Worm (Caenorhabditis elegans) whole organism, early embryonic: Measurements from ENCODE around the gene H10E21.4.

Source experiments
- B0310.2 ChIP-seq: sonication (generic microtip); optimal IDR thresholded peaks from 2 replicates; lab custom pipeline; 2016; ENCODE audit warnings: mild to moderate bottlenecking, missing genetic modification characterization, missing compliant biosample characterization
- F13C5.2 ChIP-seq: sonication (generic microtip); optimal IDR thresholded peaks from 2 replicates; lab custom pipeline; 2017; ENCODE audit warnings: mild to moderate bottlenecking, missing genetic modification characterization, inconsistent platforms, missing compliant biosample characterization
- aly-1 ChIP-seq: sonication (generic microtip); optimal IDR thresholded peaks from 2 replicates; lab custom pipeline; 2016; ENCODE audit warnings: missing genetic modification characterization, missing compliant biosample characterization
- ama-1 ChIP-seq: fragments of 150-350 bp; optimal IDR thresholded peaks from 2 replicates; lab custom pipeline; 2014
- ceh-13 ChIP-seq: fragments of 200-800 bp; sonication (Bioruptor generic); optimal IDR thresholded peaks from 2 replicates; lab custom pipeline; 2018; ENCODE audit warnings: mild to moderate bottlenecking, missing genetic modification characterization, missing compliant biosample characterization
- ceh-36 ChIP-seq: sonication (generic microtip); optimal IDR thresholded peaks from 2 replicates; lab custom pipeline; 2016; ENCODE audit warnings: missing genetic modification characterization, inconsistent platforms, missing compliant biosample characterization
- ets-7 ChIP-seq: sonication (generic microtip); optimal IDR thresholded peaks from 2 replicates; lab custom pipeline; 2016; ENCODE audit warnings: missing genotype, missing genetic modification characterization, missing compliant biosample characterization
- flt-1 ChIP-seq: fragments of 200-800 bp; sonication (Bioruptor generic); IDR thresholded peaks from 2 replicates; pipeline ENCODE4 v1.3.6; 2022; ENCODE audit warnings: missing genetic modification characterization, missing compliant biosample characterization
- hmbx-1 ChIP-seq: sonication (generic microtip); optimal IDR thresholded peaks from 2 replicates; lab custom pipeline; 2016; ENCODE audit warnings: mild to moderate bottlenecking, missing genetic modification characterization, missing compliant biosample characterization
- hmg-4 ChIP-seq: fragments of 200-800 bp; sonication (Bioruptor generic); optimal IDR thresholded peaks from 2 replicates; lab custom pipeline; 2018; ENCODE audit warnings: mild to moderate bottlenecking, missing genetic modification characterization, missing compliant biosample characterization
- hnd-1 ChIP-seq: sonication (generic microtip); optimal IDR thresholded peaks from 2 replicates; lab custom pipeline; 2016; ENCODE audit warnings: missing genetic modification characterization, missing compliant biosample characterization
- pes-1 ChIP-seq: fragments of 200-800 bp; sonication (Bioruptor generic); IDR thresholded peaks from 2 replicates; pipeline ENCODE4 v1.3.6; 2022; ENCODE audit warnings: missing genetic modification reagents, missing genetic modification characterization, missing compliant biosample characterization
- scrt-1 ChIP-seq: fragments of 200-800 bp; sonication (Bioruptor generic); IDR thresholded peaks from 2 replicates; pipeline ENCODE4 v1.3.6; 2022; ENCODE audit warnings: missing genetic modification characterization, missing compliant biosample characterization
- sea-1 ChIP-seq: fragments of 200-800 bp; sonication (Bioruptor generic); conservative IDR thresholded peaks from 2 replicates; pipeline ENCODE4 v1.3.6; 2022; ENCODE audit warnings: missing genetic modification characterization, missing compliant biosample characterization
- tbx-11 ChIP-seq: fragments of 200-800 bp; sonication (Bioruptor generic); IDR thresholded peaks from 2 replicates; pipeline ENCODE4 v1.3.6; 2022; ENCODE audit warnings: missing genetic modification characterization, missing compliant biosample characterization
- tbx-37 ChIP-seq: fragments of 200-800 bp; sonication (Bioruptor generic); conservative IDR thresholded peaks from 2 replicates; pipeline ENCODE4 v1.3.6; 2022; ENCODE audit warnings: missing genetic modification reagents, missing genetic modification characterization, missing compliant biosample characterization
- tra-4 ChIP-seq: sonication (generic microtip); optimal IDR thresholded peaks from 2 replicates; lab custom pipeline; 2017; ENCODE audit warnings: missing genetic modification characterization, missing compliant biosample characterization

H10E21.4 gene

DNA sequence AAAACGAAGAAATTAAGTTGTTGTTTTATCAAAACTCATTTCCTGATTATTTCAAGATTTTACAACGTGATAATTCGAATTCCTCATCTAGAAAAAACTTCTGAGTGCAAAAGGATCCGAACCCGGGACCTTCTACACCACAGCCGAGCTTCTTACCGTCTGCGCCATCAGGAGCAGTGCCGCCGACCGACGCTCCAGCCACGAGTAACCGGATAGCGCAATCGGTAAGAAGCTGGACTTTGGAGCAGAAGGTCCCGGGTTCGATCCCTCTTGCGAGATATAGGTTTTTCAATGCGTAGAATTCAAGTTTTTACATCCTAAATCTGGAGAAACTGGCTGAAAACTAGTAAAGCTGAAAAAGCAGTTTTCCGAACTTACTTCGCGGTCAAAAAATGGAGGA, 34.2 kb upstream of the H10E21.4 start:
- TF ChIP-seq sea-1 (GFP tag; lab: Robert Waterston, UW), result 0 out of 2 replicates have a peak, but pooled peaks have one; percentile 5
- TF ChIP-seq tbx-11, result no peak

DNA sequence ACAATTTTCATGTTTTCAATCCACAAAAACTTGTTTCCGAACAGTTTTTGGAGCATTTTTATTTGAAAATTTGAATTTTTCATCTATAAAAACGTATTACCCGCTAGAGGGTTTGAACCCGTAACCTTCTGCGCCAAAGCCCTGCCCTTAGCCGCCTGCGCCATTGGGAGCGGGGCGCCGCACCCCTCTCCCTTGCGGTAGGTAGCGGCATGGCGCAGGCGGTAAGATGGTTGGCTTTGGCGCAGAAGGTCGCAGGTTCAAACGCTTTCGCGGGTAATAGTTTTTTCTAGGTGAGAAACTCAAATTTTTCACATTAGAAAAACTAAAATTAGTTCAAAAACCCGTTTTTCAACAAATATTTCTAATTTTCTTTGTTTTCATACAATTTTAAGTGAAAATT, 32.1 kb upstream of the H10E21.4 start:
- peak; percentile 26; the same call in 1 of the 2 replicates for TF ChIP-seq pes-1 (GFP tag; lab: Robert Waterston, UW)
- no peak for TF ChIP-seq hnd-1

ce11 chrIII:50418-50817, 30.9 kb upstream of the H10E21.4 start:
- TF ChIP-seq pes-1 (GFP tag; lab: Robert Waterston, UW) (no peak), scrt-1 (GFP tag; lab: Robert Waterston, UW) (no peak), flt-1 (GFP tag; lab: Robert Waterston, UW) (no peak), ets-7 (no peak), hnd-1 (no peak), ama-1 (lab: Kevin White, UChicago) (no peak), hmg-4 (no peak)

DNA sequence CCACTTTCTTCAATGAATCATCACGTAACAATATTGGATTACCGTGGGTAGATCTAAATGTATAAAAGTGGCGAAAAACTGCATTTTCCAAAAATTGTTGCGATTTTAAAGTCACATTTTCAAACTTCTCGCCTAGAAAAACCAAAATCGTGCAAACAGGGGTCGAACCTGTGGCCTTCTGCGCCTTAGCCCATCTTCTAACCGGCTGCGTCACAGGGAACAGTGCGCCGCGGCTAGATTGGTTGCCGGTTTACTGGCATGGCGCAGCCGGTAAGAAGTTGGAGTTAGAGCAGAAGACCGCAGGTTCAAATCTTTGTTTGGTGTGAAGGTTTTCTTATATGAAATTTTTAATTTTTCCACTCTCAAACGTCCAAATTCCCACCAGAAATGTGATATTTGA, 29.6 kb upstream of the H10E21.4 start:
- no peak for TF ChIP-seq hmbx-1

DNA sequence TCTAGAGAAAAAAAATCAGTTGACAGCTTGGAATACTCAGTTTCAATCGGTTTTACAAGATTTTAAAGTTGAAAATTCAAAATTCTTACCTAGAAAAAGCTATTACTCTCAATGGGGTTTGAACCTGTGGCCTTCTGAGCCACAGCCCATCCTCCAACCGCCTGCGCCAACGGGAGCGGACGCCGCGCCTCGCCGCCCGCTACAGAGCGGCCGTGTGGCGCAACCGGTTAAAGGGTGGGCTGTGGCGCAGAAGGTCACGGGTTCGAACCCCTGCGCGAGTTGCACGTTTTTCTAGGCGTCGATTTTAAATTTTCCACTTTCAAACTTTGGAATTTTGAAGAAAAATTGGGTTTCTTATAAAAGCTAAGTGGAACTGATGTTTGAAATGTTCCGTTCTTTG, 28.9 kb upstream of the H10E21.4 start:
- TF ChIP-seq hmbx-1 (no peak), tbx-37 (GFP tag; lab: Robert Waterston, UW) (no peak), ets-7 (no peak), hnd-1 (no peak), ceh-13 (no peak), ceh-36 (tag; lab: Kevin White, UChicago) (no peak), aly-1 (tag; lab: Kevin White, UChicago) (no peak), flt-1 (GFP tag; lab: Robert Waterston, UW) (no peak), tra-4 (tag; lab: Kevin White, UChicago) (no peak), tbx-11 (no peak), sea-1 (GFP tag; lab: Robert Waterston, UW) (no peak)

DNA sequence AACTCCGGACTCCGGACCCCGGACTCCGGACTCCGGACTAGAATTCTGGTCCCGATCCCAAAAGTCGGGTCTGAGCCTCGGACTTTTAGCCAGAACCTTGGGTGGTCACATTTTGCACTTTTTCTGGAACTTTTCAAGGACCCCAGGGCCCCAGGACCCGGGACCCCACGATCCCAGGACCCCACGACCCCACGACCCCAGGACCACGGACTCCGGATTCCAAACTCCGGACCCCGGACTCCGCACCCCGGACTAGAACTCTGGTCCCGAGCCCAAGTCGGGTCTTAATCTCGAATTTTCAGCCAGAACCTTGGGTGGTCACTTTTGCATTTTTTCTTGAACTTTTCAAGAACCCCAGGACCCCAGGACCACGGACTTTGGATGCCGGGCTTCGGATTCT, 23.2 kb upstream of the H10E21.4 start:
- TF ChIP-seq ceh-13 (no peak), hmg-4 (no peak), ama-1 (lab: Kevin White, UChicago) (no peak), hmbx-1 (no peak), sea-1 (GFP tag; lab: Robert Waterston, UW) (no peak), tbx-11 (no peak), tra-4 (tag; lab: Kevin White, UChicago) (no peak), ceh-36 (tag; lab: Kevin White, UChicago) (no peak), flt-1 (GFP tag; lab: Robert Waterston, UW) (no peak), aly-1 (tag; lab: Kevin White, UChicago) (no peak), tbx-37 (GFP tag; lab: Robert Waterston, UW) (no peak), hnd-1 (no peak), pes-1 (GFP tag; lab: Robert Waterston, UW) (no peak), ets-7 (no peak), scrt-1 (GFP tag; lab: Robert Waterston, UW) (no peak), B0310.2 (tag; lab: Kevin White, UChicago) (no peak)

- TF ChIP-seq ceh-13 (no peak), hmg-4 (peak; percentile 4)
These were observed 22.0 kb upstream of the H10E21.4 start for ce11 chrIII:41484-41883.

ce11 chrIII:40580-41113, 21.2 kb upstream of the H10E21.4 start, which contains the start of gene col-88:
TSS of gene col-88 (plus strand) at chrIII:41063.
- TF ChIP-seq ceh-36 (tag; lab: Kevin White, UChicago) (no peak), hmbx-1 (no peak), sea-1 (GFP tag; lab: Robert Waterston, UW) (no peak), scrt-1 (GFP tag; lab: Robert Waterston, UW) (no peak), tbx-37 (GFP tag; lab: Robert Waterston, UW) (no peak), hnd-1 (no peak), ets-7 (no peak), aly-1 (tag; lab: Kevin White, UChicago) (no peak), hmg-4 (no peak), B0310.2 (tag; lab: Kevin White, UChicago) (no peak), ama-1 (lab: Kevin White, UChicago) (no peak), F13C5.2 (tag; lab: Kevin White, UChicago) (no peak)

- TF ChIP-seq hnd-1 (no peak), pes-1 (GFP tag; lab: Robert Waterston, UW) (no peak), ama-1 (lab: Kevin White, UChicago) (no peak), tra-4 (tag; lab: Kevin White, UChicago) (no peak), flt-1 (GFP tag; lab: Robert Waterston, UW) (no peak), aly-1 (tag; lab: Kevin White, UChicago) (no peak), hmg-4 (no peak), B0310.2 (tag; lab: Kevin White, UChicago) (no peak), F13C5.2 (tag; lab: Kevin White, UChicago) (no peak), ceh-13 (no peak), sea-1 (GFP tag; lab: Robert Waterston, UW) (no peak), ets-7 (no peak), ceh-36 (tag; lab: Kevin White, UChicago) (no peak), tbx-37 (GFP tag; lab: Robert Waterston, UW) (no peak)
These were observed 20.0 kb upstream of the H10E21.4 start for ce11 chrIII:39516-39915.
